Fruit fly (Drosophila melanogaster) ovary, adult (tissue): ENCODE results near the gene crb.

Source experiments
- CG17801 ChIP-seq: fragments of 200-800 bp; optimal IDR thresholded peaks from 2 replicates; lab custom pipeline; 2019; ENCODE audit warnings: missing biosample characterization, mild to moderate bottlenecking, missing genetic modification characterization, moderate library complexity; ENCODE audit not compliant: partially characterized antibody

Gene crb

dm6 chr3R:24268293-24268692, 26.6 kb upstream of the crb start:
- no peak for TF ChIP-seq CG17801 (GFP tag; lab: Kevin White, UChicago)

dm6 chr3R:24270034-24270433, 24.8 kb upstream of the crb start:
- no peak for TF ChIP-seq CG17801 (GFP tag; lab: Kevin White, UChicago)

DNA sequence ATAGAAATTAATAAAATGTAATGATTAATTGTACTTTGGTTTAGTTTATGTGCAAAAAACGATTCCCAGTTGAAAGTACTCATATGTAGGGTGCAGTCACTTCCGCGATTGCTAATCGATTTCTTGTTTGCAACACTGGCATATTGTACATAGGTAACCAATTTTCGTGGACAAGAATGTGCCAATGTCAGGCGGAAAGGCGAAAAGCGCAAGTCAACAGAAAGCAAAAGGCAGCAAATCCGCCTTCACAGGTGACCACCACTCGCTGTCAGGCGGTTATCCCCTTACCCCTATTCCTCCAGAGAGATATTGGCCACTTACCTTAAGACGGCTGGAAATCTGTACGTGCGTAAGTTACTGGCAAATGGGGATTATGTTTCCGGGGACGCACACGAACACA, 24.3 kb upstream of the crb start:
- no peak for TF ChIP-seq CG17801 (GFP tag; lab: Kevin White, UChicago)

DNA sequence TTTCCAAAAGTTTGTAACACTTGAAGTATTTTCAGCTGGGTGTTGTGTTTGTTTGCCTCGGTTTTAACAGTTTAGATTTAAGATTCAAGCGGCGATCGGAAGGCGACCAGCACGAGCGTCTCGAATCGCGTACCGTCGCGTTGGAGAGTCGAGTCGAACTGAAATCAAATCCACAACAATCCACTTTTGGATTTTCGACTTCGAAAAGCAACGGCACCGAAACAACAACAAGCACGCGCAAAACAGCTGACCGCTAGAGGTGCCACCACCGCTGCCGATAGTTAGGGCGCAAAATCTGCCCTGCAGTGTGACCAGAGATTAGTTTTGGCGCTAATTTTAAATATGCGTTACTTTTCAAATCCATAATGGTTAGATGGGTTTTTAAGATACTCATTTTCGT, 23.8 kb upstream of the crb start, which contains the start of gene jar:
Gene jar, minus strand, starts transcription at position 163 of the 400 bp plus-strand sequence.
- peak; percentile 74 for TF ChIP-seq CG17801 (GFP tag; lab: Kevin White, UChicago)

DNA sequence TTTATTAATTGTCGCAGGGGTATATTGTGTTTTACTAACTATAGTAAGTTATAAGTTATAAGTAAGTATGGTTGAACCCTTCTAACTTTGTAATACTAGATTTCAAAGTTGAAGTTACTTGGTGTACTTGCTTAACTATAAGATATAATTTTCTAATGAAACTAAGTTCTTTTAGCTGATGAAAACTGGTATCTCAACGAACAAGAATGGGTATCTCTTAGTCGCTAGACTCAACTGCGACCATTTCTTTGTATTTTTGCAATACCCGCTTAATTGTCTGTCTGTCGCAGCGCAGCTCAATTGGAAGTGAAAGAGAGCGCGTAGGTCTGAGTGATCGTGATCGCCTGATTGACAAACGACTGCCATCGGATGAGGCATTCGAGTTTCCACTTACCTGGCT, 22.6 kb upstream of the crb start:
- peak; percentile 58 for TF ChIP-seq CG17801 (GFP tag; lab: Kevin White, UChicago)

dm6 chr3R:24272775-24273290, 22.0 kb upstream of the crb start, which contains the start of gene Orct2:
TSS of gene Orct2 (plus strand) at chr3R:24273029.
- peak; percentile 37 for TF ChIP-seq CG17801 (GFP tag; lab: Kevin White, UChicago)

DNA sequence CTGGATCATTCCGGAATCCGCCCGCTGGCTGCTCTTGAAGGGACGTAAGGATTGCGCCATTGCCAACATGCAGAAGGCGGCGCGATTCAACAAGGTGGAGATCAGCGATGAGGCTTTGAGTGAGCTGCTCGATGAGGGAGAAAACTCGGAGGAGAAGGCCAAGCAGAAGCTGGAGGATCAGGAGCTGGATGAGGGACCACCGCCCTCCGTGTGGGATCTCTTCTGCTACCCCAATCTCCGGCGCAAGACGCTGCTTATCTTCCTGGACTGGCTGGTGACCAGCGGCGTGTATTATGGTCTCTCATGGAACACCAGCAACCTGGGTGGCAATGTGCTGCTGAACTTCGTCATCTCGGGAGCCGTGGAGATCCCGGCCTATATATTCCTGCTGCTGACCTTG, 20.7 kb upstream of the crb start:
- no peak for TF ChIP-seq CG17801 (GFP tag; lab: Kevin White, UChicago)

DNA sequence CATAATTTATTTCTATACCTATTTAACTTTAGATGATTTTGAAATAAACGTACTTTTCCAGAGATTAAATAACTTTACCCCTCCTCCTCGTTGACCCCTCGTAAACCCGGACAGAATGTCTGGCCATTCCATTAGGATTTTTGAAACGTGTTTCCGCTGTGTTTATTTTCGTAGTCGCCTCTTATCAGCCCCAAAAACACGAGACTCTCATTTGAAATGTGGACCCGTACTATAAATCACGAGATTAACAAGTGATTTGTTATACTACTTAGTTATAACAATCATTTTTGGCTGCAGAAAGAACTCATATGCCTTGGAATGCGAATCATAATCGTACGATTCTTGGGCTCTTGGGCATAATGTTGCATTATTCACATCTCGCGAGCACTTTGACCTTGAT, 19.4 kb upstream of the crb start:
- TF ChIP-seq CG17801 (GFP tag; lab: Kevin White, UChicago) = no peak

DNA sequence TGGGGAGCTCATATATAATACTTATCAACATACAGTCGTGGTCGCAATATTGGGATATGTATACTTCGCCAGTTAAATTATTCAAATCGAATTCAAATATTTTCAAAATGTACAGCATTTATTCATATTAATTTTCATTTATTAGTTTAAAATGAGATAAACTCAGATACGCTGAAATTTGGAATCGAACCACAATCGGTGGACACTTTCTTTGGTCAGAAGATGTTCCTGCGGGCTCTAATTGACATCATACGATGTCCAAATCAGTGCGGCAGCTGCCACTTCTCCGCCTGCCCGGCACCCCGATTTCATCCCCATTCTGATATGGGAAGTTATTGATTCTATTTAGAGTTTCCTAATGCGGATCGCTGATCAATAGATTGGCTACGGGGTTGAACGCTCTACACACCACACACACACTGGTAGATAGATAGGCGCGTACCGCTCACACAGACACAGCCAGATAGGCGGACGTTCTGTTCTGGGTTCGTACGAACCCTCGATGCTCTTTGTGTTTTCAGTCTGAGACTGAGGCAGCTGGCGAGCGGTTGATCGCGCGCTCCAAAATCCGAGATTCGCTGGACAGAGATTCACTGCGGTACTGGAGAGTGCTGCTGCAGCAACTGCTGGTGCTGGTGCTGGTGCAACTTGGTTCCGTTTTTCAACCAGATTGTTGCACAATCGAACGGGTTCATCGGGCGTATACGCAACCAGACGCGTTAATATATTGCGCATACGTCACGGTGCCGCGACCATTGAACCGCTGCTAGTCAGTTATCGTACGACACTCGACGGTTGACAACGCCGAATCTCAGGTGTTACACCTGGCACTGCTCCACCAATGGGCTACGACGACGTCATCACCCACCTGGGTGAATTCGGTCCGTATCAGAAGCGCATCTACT, 18.5 kb upstream of the crb start, which contains the start of gene Orct:
Gene Orct, plus strand, starts transcription at position 157 of the 905 bp plus-strand sequence.
- TF ChIP-seq CG17801 (GFP tag; lab: Kevin White, UChicago) = no peak

DNA sequence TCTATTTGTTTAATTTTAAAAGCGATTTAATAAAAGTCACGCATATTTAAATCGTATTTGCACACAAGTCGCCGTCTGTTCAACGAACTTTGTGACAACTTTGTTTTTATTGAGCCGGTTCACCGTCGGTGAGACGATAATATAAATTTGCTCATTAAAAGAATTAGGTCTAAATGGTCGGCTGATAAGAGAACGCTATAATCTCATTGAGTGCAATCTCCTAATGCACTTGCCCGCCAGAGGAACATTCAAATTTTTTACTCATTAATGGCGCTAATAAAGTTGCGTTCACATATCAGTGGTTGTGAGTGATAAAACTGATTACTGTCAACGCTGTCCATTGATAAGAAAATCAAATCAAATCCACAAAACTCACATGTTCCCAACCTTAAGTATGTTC, 16.1 kb upstream of the crb start:
- peak; percentile 45 for TF ChIP-seq CG17801 (GFP tag; lab: Kevin White, UChicago)

DNA sequence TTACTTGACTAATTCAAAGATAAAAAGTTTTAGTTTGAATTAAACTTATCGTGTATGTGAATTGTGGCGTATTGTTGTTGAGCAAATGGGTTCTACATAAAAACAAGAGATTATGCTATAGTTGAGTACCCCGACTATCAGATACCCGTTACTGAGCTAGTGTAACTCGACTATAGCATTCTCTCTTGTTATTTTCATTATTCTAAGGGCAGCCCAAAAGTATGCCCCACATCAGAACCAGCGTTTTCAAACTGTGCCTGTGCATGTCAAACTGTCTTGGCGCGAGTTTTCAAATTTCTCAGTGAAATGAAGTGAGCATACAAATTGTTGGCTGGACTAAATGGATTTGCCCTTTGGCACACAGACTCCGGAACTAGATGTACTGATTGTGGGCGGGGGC, 15.6 kb upstream of the crb start, which contains the start of gene shps:
Gene shps, plus strand, starts transcription at position 282 of the 400 bp plus-strand sequence.
- TF ChIP-seq CG17801 (GFP tag; lab: Kevin White, UChicago) = no peak

DNA sequence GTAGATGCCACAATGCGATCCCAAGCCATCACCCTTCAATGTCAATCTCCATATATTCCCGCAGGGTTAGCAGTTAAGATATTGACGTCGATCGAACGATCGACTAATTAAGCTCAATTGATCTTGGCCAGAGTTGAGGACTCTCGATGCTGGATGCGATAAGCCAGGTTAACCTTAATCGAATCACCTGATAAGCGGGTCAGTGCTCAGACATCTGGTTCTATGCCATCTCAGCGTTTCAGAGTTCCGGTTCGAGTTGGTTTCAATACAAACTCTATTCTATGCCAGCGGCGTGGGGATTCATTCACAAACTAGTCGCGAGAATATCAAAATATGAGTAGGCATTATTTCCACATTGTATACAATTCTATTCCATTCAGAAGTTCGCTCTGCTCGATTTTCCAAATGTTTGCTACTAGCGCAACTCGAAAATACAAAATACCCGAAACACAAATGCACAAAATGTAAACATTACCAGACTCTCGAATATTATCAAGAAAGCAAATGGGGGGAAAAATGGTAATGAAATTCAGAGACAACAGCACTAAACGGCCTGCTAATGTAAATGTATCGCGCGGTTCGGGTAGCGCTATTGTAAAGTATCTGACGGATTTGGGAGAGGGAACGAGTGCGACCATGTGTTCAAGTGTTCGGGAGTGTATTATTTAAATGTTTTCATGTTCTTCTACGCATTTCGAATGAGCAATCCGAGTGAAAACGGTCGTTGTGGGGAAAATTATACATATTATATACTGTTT, 12.1 kb upstream of the crb start:
- TF ChIP-seq CG17801 (GFP tag; lab: Kevin White, UChicago) = no peak

dm6 chr3R:24283582-24284085, 11.2 kb upstream of the crb start, which contains the start of gene CG6356:
TSS of gene CG6356 (plus strand) at chr3R:24283955.
- TF ChIP-seq CG17801 (GFP tag; lab: Kevin White, UChicago) = no peak

DNA sequence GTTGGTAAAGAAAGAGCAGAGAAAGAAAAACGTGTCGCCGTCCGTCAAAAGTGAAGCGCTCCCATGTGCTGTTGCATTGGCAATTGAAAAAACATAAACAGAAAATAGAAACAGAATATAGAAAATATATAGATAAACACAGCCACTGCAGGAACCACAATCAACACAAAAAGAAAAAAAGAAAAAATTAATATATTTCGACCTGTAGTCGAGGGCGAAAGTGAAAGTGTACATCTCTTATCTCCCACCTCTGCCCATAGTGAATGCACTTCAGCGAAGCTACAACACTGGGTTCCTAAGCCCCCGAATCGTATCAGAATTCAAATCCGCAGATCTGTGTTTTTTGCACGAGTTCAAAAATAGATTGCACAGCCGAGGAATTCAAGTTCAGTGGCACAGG, 10.7 kb upstream of the crb start:
- no peak for TF ChIP-seq CG17801 (GFP tag; lab: Kevin White, UChicago)

dm6 chr3R:24285423-24285822, 9.5 kb upstream of the crb start:
- no peak for TF ChIP-seq CG17801 (GFP tag; lab: Kevin White, UChicago)
